Fruit fly (Drosophila melanogaster) whole organism, embryonic: Measurements from ENCODE around the gene CG32032.

ENCODE experiments used
- Adf1 ChIP-seq: fragments of 200-800 bp; sonication (Bioruptor generic); IDR thresholded peaks from 2 replicates; pipeline ENCODE4 v1.3.6; 2022; ENCODE audit warnings: missing biosample characterization, missing genetic modification characterization
- B-H1 ChIP-seq: fragments of 200-800 bp; sonication (Bioruptor generic); IDR thresholded peaks from 3 replicates; pipeline ENCODE4 v1.3.6; 2022; ENCODE audit warnings: missing biosample characterization, missing genetic modification characterization
- CG11560 ChIP-seq: fragments of 200-800 bp; sonication (Bioruptor generic); IDR thresholded peaks from 3 replicates; pipeline ENCODE4 v1.3.6; 2022; ENCODE audit warnings: missing biosample characterization, missing genetic modification characterization
- CG11696 ChIP-seq: fragments of 200-800 bp; sonication (Bioruptor generic); IDR thresholded peaks from 2 replicates; pipeline ENCODE4 v1.3.6; 2022; ENCODE audit warnings: missing biosample characterization, missing genetic modification characterization
- CG1603 ChIP-seq: fragments of 200-800 bp; sonication (Bioruptor generic); optimal IDR thresholded peaks from 2 replicates; lab custom pipeline; 2019; ENCODE audit warnings: missing biosample characterization, mild to moderate bottlenecking, missing genetic modification characterization, moderate library complexity
- CG16863 ChIP-seq: fragments of 200-800 bp; sonication (Bioruptor generic); optimal IDR thresholded peaks from 3 replicates; lab custom pipeline; 2016; ENCODE audit warnings: missing biosample characterization, missing genetic modification characterization
- CG17568 ChIP-seq: fragments of 200-800 bp; sonication (Bioruptor generic); optimal IDR thresholded peaks from 2 replicates; lab custom pipeline; 2018; ENCODE audit warnings: missing biosample characterization, mild to moderate bottlenecking, missing genetic modification characterization, moderate library complexity
- CG2202 ChIP-seq: fragments of 200-800 bp; sonication (Bioruptor generic); optimal IDR thresholded peaks from 2 replicates; lab custom pipeline; 2018; ENCODE audit warnings: missing biosample characterization, mild to moderate bottlenecking, missing genetic modification characterization
- CG30403 ChIP-seq: fragments of 200-800 bp; sonication (Bioruptor generic); optimal IDR thresholded peaks from 3 replicates; lab custom pipeline; 2016; ENCODE audit warnings: missing biosample characterization, missing genetic modification characterization
- CG30431 ChIP-seq: fragments of 200-800 bp; sonication (Bioruptor generic); optimal IDR thresholded peaks from 2 replicates; lab custom pipeline; 2017; ENCODE audit warnings: missing biosample characterization, missing genetic modification characterization
- CG34376 ChIP-seq: fragments of 200-800 bp; sonication (Bioruptor generic); optimal IDR thresholded peaks from 2 replicates; lab custom pipeline; 2018; ENCODE audit warnings: missing biosample characterization, mild to moderate bottlenecking, missing genetic modification characterization
- CG3995 ChIP-seq: fragments of 200-800 bp; sonication (Bioruptor generic); optimal IDR thresholded peaks from 3 replicates; lab custom pipeline; 2016; ENCODE audit warnings: missing biosample characterization, missing genetic modification characterization
- CG6175 ChIP-seq: fragments of 200-800 bp; sonication (Bioruptor generic); IDR thresholded peaks from 3 replicates; pipeline ENCODE4 v1.3.6; 2022; ENCODE audit warnings: missing biosample characterization, missing genetic modification characterization
- CG6683 ChIP-seq: fragments of 200-800 bp; sonication (Bioruptor generic); optimal IDR thresholded peaks from 2 replicates; lab custom pipeline; 2017; ENCODE audit warnings: missing biosample characterization, mild to moderate bottlenecking, missing genetic modification characterization, missing genetic modification reagents
- CG9727 ChIP-seq: fragments of 200-800 bp; sonication (Bioruptor generic); optimal IDR thresholded peaks from 3 replicates; lab custom pipeline; 2017; ENCODE audit warnings: missing biosample characterization, mild to moderate bottlenecking, missing genetic modification characterization
- Deaf1 ChIP-seq: fragments of 200-800 bp; optimal IDR thresholded peaks from 3 replicates; lab custom pipeline; 2019; ENCODE audit warnings: missing biosample characterization, mild to moderate bottlenecking, missing genetic modification characterization, moderate library complexity
- Dip3 ChIP-seq: fragments of 200-800 bp; sonication (Bioruptor generic); optimal IDR thresholded peaks from 3 replicates; lab custom pipeline; 2016; ENCODE audit warnings: missing biosample characterization, missing genetic modification characterization
- Drgx ChIP-seq: fragments of 200-800 bp; sonication (Bioruptor generic); IDR thresholded peaks from 2 replicates; pipeline ENCODE4 v1.3.6; 2022; ENCODE audit warnings: missing biosample characterization, missing genetic modification characterization
- E2f1 ChIP-seq: fragments of 200-800 bp; sonication (Bioruptor generic); IDR thresholded peaks from 2 replicates; pipeline ENCODE4 v1.3.6; 2022; ENCODE audit warnings: missing biosample characterization, missing genetic modification characterization
- Fer1 ChIP-seq: fragments of 200-800 bp; sonication (Bioruptor generic); optimal IDR thresholded peaks from 2 replicates; lab custom pipeline; 2017; ENCODE audit warnings: missing biosample characterization, mild to moderate bottlenecking, missing genetic modification characterization
- HLH4C ChIP-seq: fragments of 200-800 bp; sonication (Bioruptor generic); IDR thresholded peaks from 3 replicates; pipeline ENCODE4 v1.3.6; 2022; ENCODE audit warnings: missing biosample characterization, missing genetic modification characterization; ENCODE audit not compliant: partially characterized antibody
- HmgD ChIP-seq: fragments of 200-800 bp; sonication (Bioruptor generic); optimal IDR thresholded peaks from 3 replicates; lab custom pipeline; 2016; ENCODE audit warnings: missing biosample characterization, missing genetic modification characterization
- Hr78 ChIP-seq, 2 experiments: fragments of 200-800 bp in 1 of 2; fragments of >200 bp in 1 of 2; sonication (Bioruptor generic) in 1 of 2; optimal IDR thresholded peaks; 2 replicates each; lab custom pipeline; 2017 to 2019; ENCODE audit warnings: missing biosample characterization in 2 of 2, missing genetic modification characterization in 2 of 2, mild to moderate bottlenecking in 1 of 2, moderate library complexity in 1 of 2
- MTF-1 ChIP-seq: fragments of 200-800 bp; sonication (Bioruptor generic); optimal IDR thresholded peaks from 2 replicates; lab custom pipeline; 2018; ENCODE audit warnings: missing biosample characterization, mild to moderate bottlenecking, missing genetic modification characterization, borderline replicate concordance
- NC2β ChIP-seq: fragments of 200-800 bp; sonication (Bioruptor generic); optimal IDR thresholded peaks from 2 replicates; lab custom pipeline; 2016; ENCODE audit warnings: missing biosample characterization, missing genetic modification characterization
- Nf-YC ChIP-seq: fragments of 200-800 bp; optimal IDR thresholded peaks from 3 replicates; lab custom pipeline; 2019; ENCODE audit warnings: missing biosample characterization, mild to moderate bottlenecking, missing genetic modification characterization, moderate library complexity
- Oaz ChIP-seq: fragments of 200-800 bp; sonication (Bioruptor generic); IDR thresholded peaks from 2 replicates; pipeline ENCODE4 v1.3.6; 2022; ENCODE audit warnings: missing biosample characterization, missing genetic modification characterization
- Opbp ChIP-seq: fragments of 200-800 bp; sonication (Bioruptor generic); IDR thresholded peaks from 3 replicates; pipeline ENCODE4 v1.3.6; 2022; ENCODE audit warnings: missing biosample characterization, missing genetic modification characterization; ENCODE audit not compliant: partially characterized antibody
- Tbp ChIP-seq: fragments of >200 bp; optimal IDR thresholded peaks from 2 replicates; lab custom pipeline; 2018; ENCODE audit warnings: missing biosample characterization, missing genetic modification characterization
- Xbp1 ChIP-seq: fragments of 200-800 bp; sonication (Bioruptor generic); optimal IDR thresholded peaks from 3 replicates; lab custom pipeline; 2016; ENCODE audit warnings: missing biosample characterization, mild to moderate bottlenecking, missing genetic modification characterization
- YL-1 ChIP-seq: fragments of 200-800 bp; sonication (Bioruptor generic); optimal IDR thresholded peaks from 3 replicates; lab custom pipeline; 2017; ENCODE audit warnings: missing biosample characterization, mild to moderate bottlenecking, missing genetic modification characterization
- ap ChIP-seq: fragments of 200-800 bp; sonication (Bioruptor generic); IDR thresholded peaks from 2 replicates; pipeline ENCODE4 v1.3.6; 2022; ENCODE audit warnings: missing biosample characterization, missing genetic modification characterization
- bowl ChIP-seq: fragments of 200-800 bp; sonication (Bioruptor generic); IDR thresholded peaks from 2 replicates; pipeline ENCODE4 v1.3.6; 2022; ENCODE audit warnings: missing biosample characterization, missing genetic modification characterization
- corto ChIP-seq: fragments of 200-800 bp; sonication (Bioruptor generic); optimal IDR thresholded peaks from 2 replicates; lab custom pipeline; 2016; ENCODE audit warnings: missing biosample characterization, mild to moderate bottlenecking, missing genetic modification characterization, moderate library complexity
- croc ChIP-seq: fragments of 200-800 bp; sonication (Bioruptor generic); conservative IDR thresholded peaks from 3 replicates; pipeline ENCODE4 v1.3.6; 2022; ENCODE audit warnings: missing biosample characterization, missing genetic modification characterization
- crol ChIP-seq: fragments of 200-800 bp; sonication (Bioruptor generic); IDR thresholded peaks from 2 replicates; pipeline ENCODE4 v1.3.6; 2022; ENCODE audit warnings: missing biosample characterization, missing genetic modification characterization
- dimm ChIP-seq: fragments of 200-800 bp; sonication (Bioruptor generic); IDR thresholded peaks from 2 replicates; pipeline ENCODE4 v1.3.6; 2022; ENCODE audit warnings: missing biosample characterization, missing genetic modification characterization
- fd64A ChIP-seq: fragments of 200-800 bp; sonication (Bioruptor generic); optimal IDR thresholded peaks from 3 replicates; lab custom pipeline; 2018; ENCODE audit warnings: missing biosample characterization, mild to moderate bottlenecking, missing genetic modification characterization
- gro ChIP-seq: fragments of 200-800 bp; sonication (Bioruptor generic); optimal IDR thresholded peaks from 2 replicates; lab custom pipeline; 2016; ENCODE audit warnings: missing biosample characterization, missing genetic modification characterization
- ham ChIP-seq: fragments of 200-800 bp; sonication (Bioruptor generic); IDR thresholded peaks from 2 replicates; pipeline ENCODE4 v1.3.6; 2022; ENCODE audit warnings: missing biosample characterization, missing genetic modification characterization
- her ChIP-seq: fragments of 200-800 bp; sonication (Bioruptor generic); optimal IDR thresholded peaks from 2 replicates; lab custom pipeline; 2016; ENCODE audit warnings: missing biosample characterization, missing genetic modification characterization
- lola ChIP-seq, 3 experiments: fragments of >200 bp in 2 of 3; fragments of 200-800 bp in 1 of 3; sonication (Bioruptor generic) in 1 of 3; optimal IDR thresholded peaks; 2 replicates each; lab custom pipeline; 2017 to 2019; ENCODE audit warnings: missing biosample characterization in 3 of 3, missing genetic modification characterization in 3 of 3, mild to moderate bottlenecking in 1 of 3, moderate library complexity in 1 of 3
- odd ChIP-seq: fragments of 200-800 bp; sonication (Bioruptor generic); optimal IDR thresholded peaks from 2 replicates; lab custom pipeline; 2017; ENCODE audit warnings: missing biosample characterization, mild to moderate bottlenecking, missing genetic modification characterization
- org-1 ChIP-seq: fragments of 200-800 bp; sonication (Bioruptor generic); optimal IDR thresholded peaks from 2 replicates; lab custom pipeline; 2017; ENCODE audit warnings: missing biosample characterization, missing genetic modification characterization
- p53 ChIP-seq: fragments of 200-800 bp; sonication (Bioruptor generic); optimal IDR thresholded peaks from 2 replicates; lab custom pipeline; 2016; ENCODE audit warnings: missing biosample characterization, missing genetic modification characterization
- pita ChIP-seq: fragments of 200-800 bp; sonication (Bioruptor generic); optimal IDR thresholded peaks from 2 replicates; lab custom pipeline; 2017; ENCODE audit warnings: missing biosample characterization, mild to moderate bottlenecking, missing genetic modification characterization
- pros ChIP-seq: fragments of 200-800 bp; sonication (Bioruptor generic); optimal IDR thresholded peaks from 3 replicates; lab custom pipeline; 2019; ENCODE audit warnings: missing biosample characterization, mild to moderate bottlenecking, missing genetic modification characterization, moderate library complexity
- pzg ChIP-seq: fragments of 200-800 bp; sonication (Bioruptor generic); optimal IDR thresholded peaks from 3 replicates; lab custom pipeline; 2018; ENCODE audit warnings: missing biosample characterization, mild to moderate bottlenecking, missing genetic modification characterization, moderate library complexity
- repo ChIP-seq: fragments of 200-800 bp; sonication (Bioruptor generic); optimal IDR thresholded peaks from 2 replicates; lab custom pipeline; 2016; ENCODE audit warnings: missing biosample characterization, missing genetic modification characterization
- ssp ChIP-seq: fragments of 200-800 bp; sonication (Bioruptor generic); IDR thresholded peaks from 2 replicates; pipeline ENCODE4 v1.3.6; 2022; ENCODE audit warnings: missing biosample characterization, missing genetic modification characterization
- tx ChIP-seq: fragments of 200-800 bp; sonication (Bioruptor generic); optimal IDR thresholded peaks from 2 replicates; lab custom pipeline; 2016; ENCODE audit warnings: missing biosample characterization, missing genetic modification characterization
- zf30C ChIP-seq: fragments of 200-800 bp; sonication (Bioruptor generic); optimal IDR thresholded peaks from 3 replicates; lab custom pipeline; 2018; ENCODE audit warnings: missing biosample characterization, mild to moderate bottlenecking, missing genetic modification characterization

The CG32032 gene

DNA sequence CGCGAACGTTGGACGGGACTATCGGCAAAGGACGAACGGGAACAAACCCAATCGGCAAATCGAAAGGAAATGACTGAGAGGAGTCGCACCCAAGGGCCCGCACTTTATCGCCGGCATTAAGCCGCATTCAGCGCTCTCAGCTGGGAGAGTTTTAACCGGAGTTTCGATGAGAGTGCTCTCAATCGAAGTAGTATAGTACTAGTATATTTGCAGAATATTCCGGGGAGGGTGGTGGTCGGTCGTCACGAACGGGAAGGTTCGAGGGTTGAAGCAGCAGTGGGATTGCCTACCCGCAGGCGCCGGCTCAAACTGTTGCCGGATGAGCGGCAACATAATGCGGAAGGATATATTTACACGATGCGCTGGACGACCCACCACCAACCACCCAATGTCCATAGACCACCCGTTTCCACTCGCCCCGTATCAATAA, 41.0 kb upstream of the CG32032 start (continued):
- no peak for TF ChIP-seq CG1603 (tag; lab: Kevin White, UChicago)
- TF ChIP-seq bowl = no peak
- no peak for TF ChIP-seq CG11560 (tag; lab: Robert Waterston, UW)
- no peak for TF ChIP-seq her
- peak; percentile 94 for TF ChIP-seq Deaf1 (tag; lab: Kevin White, UChicago)
- no peak for TF ChIP-seq zf30C (GFP tag; lab: Kevin White, UChicago)
- TF ChIP-seq p53 (GFP tag; lab: Kevin White, UChicago) = no peak
- no peak for TF ChIP-seq Xbp1
- no peak for TF ChIP-seq CG2202
- TF ChIP-seq CG11696 (GFP tag; lab: Robert Waterston, UW) = no peak
- TF ChIP-seq ap (GFP tag; lab: Robert Waterston, UW) = no peak
- TF ChIP-seq YL-1 (GFP tag; lab: Kevin White, UChicago) = no peak
- no peak for TF ChIP-seq dimm (GFP tag; lab: Robert Waterston, UW)
- TF ChIP-seq B-H1 = no peak
- no peak for TF ChIP-seq Oaz (GFP tag; lab: Robert Waterston, UW)
- TF ChIP-seq Dip3 (GFP tag; lab: Kevin White, UChicago) = no peak
- TF ChIP-seq CG30431 = no peak
- TF ChIP-seq HLH4C (GFP tag; lab: Robert Waterston, UW) = no peak
- TF ChIP-seq ssp (GFP tag; lab: Robert Waterston, UW) = no peak
- TF ChIP-seq org-1 = no peak
- peak; percentile 69 for TF ChIP-seq crol (GFP tag; lab: Robert Waterston, UW)
- TF ChIP-seq lola (GFP tag; optimal IDR thresholded peaks at IDR 0.05; lab: Kevin White, UChicago) = no peak
- no peak for TF ChIP-seq Drgx (GFP tag; lab: Robert Waterston, UW)
- no peak for TF ChIP-seq CG30403 (GFP tag; lab: Kevin White, UChicago)
- no peak for TF ChIP-seq tx (GFP tag; lab: Kevin White, UChicago)
- TF ChIP-seq CG9727 (GFP tag; lab: Kevin White, UChicago) = no peak
- no peak for TF ChIP-seq ham
- no peak for TF ChIP-seq CG6683 (GFP tag; lab: Kevin White, UChicago)
- no peak for TF ChIP-seq CG17568 (GFP tag; lab: Kevin White, UChicago)
- TF ChIP-seq Fer1 (GFP tag; lab: Kevin White, UChicago) = no peak
- no peak for TF ChIP-seq Tbp (GFP tag; lab: Kevin White, UChicago)
- TF ChIP-seq CG16863 (GFP tag; lab: Kevin White, UChicago) = no peak
- TF ChIP-seq pros (GFP tag; lab: Kevin White, UChicago) = peak; percentile 76
- no peak for TF ChIP-seq Opbp (GFP tag; lab: Robert Waterston, UW)
- no peak for TF ChIP-seq pita
- TF ChIP-seq NC2β (GFP tag; lab: Kevin White, UChicago) = no peak
- TF ChIP-seq Nf-YC (tag; lab: Kevin White, UChicago) = peak; percentile 47
- no peak for TF ChIP-seq repo (GFP tag; lab: Kevin White, UChicago)
- TF ChIP-seq CG3995 (GFP tag; lab: Kevin White, UChicago) = no peak
- TF ChIP-seq pzg (GFP tag; lab: Kevin White, UChicago) = no peak
- no peak for TF ChIP-seq Hr78 (GFP tag; optimal IDR thresholded peaks at IDR 0.05; lab: Kevin White, UChicago)
- no peak for TF ChIP-seq croc (GFP tag; lab: Robert Waterston, UW)
- TF ChIP-seq gro (GFP tag; lab: Kevin White, UChicago) = no peak
- TF ChIP-seq odd (GFP tag; lab: Kevin White, UChicago) = no peak
- TF ChIP-seq HmgD (GFP tag; lab: Kevin White, UChicago) = no peak
- TF ChIP-seq CG6175 (GFP tag; lab: Robert Waterston, UW) = no peak
- TF ChIP-seq E2f1 = no peak
- no peak for TF ChIP-seq CG34376 (GFP tag; lab: Kevin White, UChicago)
- no peak for TF ChIP-seq MTF-1 (GFP tag; lab: Kevin White, UChicago)
- TF ChIP-seq corto (GFP tag; lab: Kevin White, UChicago) = no peak
- TF ChIP-seq Adf1 = peak; percentile 40; the same call in 1 of the 2 replicates
- no peak for TF ChIP-seq fd64A (GFP tag; lab: Kevin White, UChicago)
